Worm (Caenorhabditis elegans): Measurements from ENCODE around the gene fipr-5.

The fipr-5 gene

ce11 chrV:10238665-10239064 lies 17.4 kb upstream of the fipr-5 start, which contains the start of gene fubl-1 (continued):
- peak; percentile 2 for TF ChIP-seq lin-13 (tag; optimal IDR thresholded peaks at IDR 0.05)
- TF ChIP-seq snpc-4 (tag; optimal IDR thresholded peaks at IDR 0.05): no peak

- TF ChIP-seq ceh-43 (GFP tag; optimal IDR thresholded peaks at IDR 0.05): no peak
- no peak for TF ChIP-seq bed-3 (GFP tag; optimal IDR thresholded peaks at IDR 0.05)
- TF ChIP-seq unc-120 (tag; optimal IDR thresholded peaks at IDR 0.05; ENCODE audit: poor library complexity, severe bottlenecking): no peak
- no peak for TF ChIP-seq elt-3 (tag; optimal IDR thresholded peaks at IDR 0.05)
- no peak for TF ChIP-seq mep-1 (tag; optimal IDR thresholded peaks at IDR 0.05)
- TF ChIP-seq ham-2 (GFP tag; optimal IDR thresholded peaks at IDR 0.05): no peak
- TF ChIP-seq mab-5 (tag; optimal IDR thresholded peaks at IDR 0.05): no peak
- TF ChIP-seq nhr-237 (tag; optimal IDR thresholded peaks at IDR 0.05): no peak
- TF ChIP-seq M03D4.4 (tag; optimal IDR thresholded peaks at IDR 0.05): no peak
- TF ChIP-seq unc-39 (tag; optimal IDR thresholded peaks at IDR 0.05): no peak
- TF ChIP-seq lin-13 (tag; optimal IDR thresholded peaks at IDR 0.05): no peak
- no peak for TF ChIP-seq ztf-11 (tag; optimal IDR thresholded peaks at IDR 0.05)
- TF ChIP-seq nhr-28 (tag; optimal IDR thresholded peaks at IDR 0.05): no peak
- TF ChIP-seq cnd-1 (tag; optimal IDR thresholded peaks at IDR 0.05): no peak
Measured at ce11 chrV:10237959-10238444, 16.8 kb upstream of the fipr-5 start.

ce11 chrV:10237171-10237570 lies 16.0 kb upstream of the fipr-5 start:
- TF ChIP-seq ham-2 (GFP tag; optimal IDR thresholded peaks at IDR 0.05) (no peak), ztf-11 (tag; optimal IDR thresholded peaks at IDR 0.05) (no peak), M03D4.4 (tag; optimal IDR thresholded peaks at IDR 0.05) (no peak), hlh-1 (tag; optimal IDR thresholded peaks at IDR 0.05) (no peak), bed-3 (GFP tag; optimal IDR thresholded peaks at IDR 0.05) (no peak), elt-1 (tag; optimal IDR thresholded peaks at IDR 0.05; ENCODE audit: borderline replicate concordance, insufficient read depth) (no peak), pha-4 (tag; optimal IDR thresholded peaks at IDR 0.05) (no peak), lin-32 (GFP tag; optimal IDR thresholded peaks at IDR 0.05) (no peak), mls-2 (tag; optimal IDR thresholded peaks at IDR 0.05) (no peak)

- TF ChIP-seq snpc-4 (tag; optimal IDR thresholded peaks at IDR 0.05) (no peak), M03D4.4 (tag; optimal IDR thresholded peaks at IDR 0.05) (no peak), unc-39 (tag; optimal IDR thresholded peaks at IDR 0.05) (no peak), sptf-1 (tag; optimal IDR thresholded peaks at IDR 0.05) (no peak), nhr-12 (tag; optimal IDR thresholded peaks at IDR 0.05) (no peak), pha-4 (tag; optimal IDR thresholded peaks at IDR 0.05) (no peak), zip-8 (tag; optimal IDR thresholded peaks at IDR 0.05) (no peak), sem-2 (GFP tag; optimal IDR thresholded peaks at IDR 0.05) (no peak), unc-62 (GFP tag; optimal IDR thresholded peaks at IDR 0.05) (no peak), ceh-39 (tag; optimal IDR thresholded peaks at IDR 0.05) (no peak), bed-3 (GFP tag; optimal IDR thresholded peaks at IDR 0.05) (no peak), ham-2 (GFP tag; optimal IDR thresholded peaks at IDR 0.05) (no peak), lsy-2 (tag; optimal IDR thresholded peaks at IDR 0.05) (no peak), mep-1 (tag; optimal IDR thresholded peaks at IDR 0.05) (no peak), ceh-43 (GFP tag; optimal IDR thresholded peaks at IDR 0.05) (no peak), ztf-11 (tag; optimal IDR thresholded peaks at IDR 0.05) (no peak), elt-1 (tag; optimal IDR thresholded peaks at IDR 0.05; ENCODE audit: borderline replicate concordance, insufficient read depth) (no peak)
Measured at ce11 chrV:10233330-10233729, 12.1 kb upstream of the fipr-5 start, which contains the start of gene str-182. TSS of gene str-182 (minus strand) at chrV:10233430.

- TF ChIP-seq flh-1 (GFP tag; optimal IDR thresholded peaks at IDR 0.05) (no peak), ceh-39 (tag; optimal IDR thresholded peaks at IDR 0.05) (no peak), unc-62 (GFP tag; optimal IDR thresholded peaks at IDR 0.05) (no peak), sem-2 (GFP tag; optimal IDR thresholded peaks at IDR 0.05) (no peak), snpc-4 (tag; optimal IDR thresholded peaks at IDR 0.05) (no peak), nhr-237 (tag; optimal IDR thresholded peaks at IDR 0.05) (no peak), lin-32 (GFP tag; optimal IDR thresholded peaks at IDR 0.05) (no peak), elt-1 (tag; optimal IDR thresholded peaks at IDR 0.05; ENCODE audit: borderline replicate concordance, insufficient read depth) (no peak), cnd-1 (tag; optimal IDR thresholded peaks at IDR 0.05) (no peak), elt-3 (tag; optimal IDR thresholded peaks at IDR 0.05) (no peak), lin-13 (tag; optimal IDR thresholded peaks at IDR 0.05) (no peak), nhr-12 (tag; optimal IDR thresholded peaks at IDR 0.05) (no peak)
Measured at ce11 chrV:10230932-10231331, 9.7 kb upstream of the fipr-5 start, which contains the start of gene fipr-6. TSS of gene fipr-6 (plus strand) at chrV:10231232.
